Worm (Caenorhabditis elegans): ENCODE measurements around the gene Y47D7A.2.

The Y47D7A.2 gene

DNA sequence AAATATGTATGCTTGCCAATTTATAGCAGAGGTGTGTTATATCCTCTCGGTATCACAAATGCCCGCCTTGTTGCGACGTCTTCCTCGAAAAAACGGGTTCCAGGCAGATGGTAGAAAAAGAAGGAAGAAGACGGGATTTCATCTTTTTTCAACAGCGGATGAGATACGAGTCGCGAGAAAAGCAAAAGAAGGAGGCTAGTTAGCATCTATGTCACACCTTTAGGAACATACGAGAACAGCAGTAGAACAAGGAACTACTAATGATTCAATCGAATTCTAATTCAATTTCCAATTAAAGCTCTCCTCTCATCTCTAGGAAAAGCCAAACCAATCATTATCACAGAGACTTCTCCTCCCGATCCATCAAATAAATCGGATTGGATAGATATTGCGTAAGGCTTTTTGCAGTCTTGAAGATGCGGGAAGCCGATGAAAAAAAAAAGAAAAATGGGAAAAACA, 5.4 kb upstream of the Y47D7A.2 start, which contains the start of gene grl-5:
TSS of gene grl-5 (minus strand) at position 51 of the 459 bp plus-strand sequence.
- TF ChIP-seq nhr-237 (tag; optimal IDR thresholded peaks at IDR 0.05): no peak
- no peak for TF ChIP-seq peb-1 (tag; optimal IDR thresholded peaks at IDR 0.05)
- TF ChIP-seq mdl-1 (tag; optimal IDR thresholded peaks at IDR 0.05): no peak
- TF ChIP-seq Y55F3AM.14 (GFP tag; optimal IDR thresholded peaks at IDR 0.05): no peak
- TF ChIP-seq ama-1 (optimal IDR thresholded peaks at IDR 0.05): no peak
- no peak for TF ChIP-seq C34F6.9 (tag; optimal IDR thresholded peaks at IDR 0.05)

DNA sequence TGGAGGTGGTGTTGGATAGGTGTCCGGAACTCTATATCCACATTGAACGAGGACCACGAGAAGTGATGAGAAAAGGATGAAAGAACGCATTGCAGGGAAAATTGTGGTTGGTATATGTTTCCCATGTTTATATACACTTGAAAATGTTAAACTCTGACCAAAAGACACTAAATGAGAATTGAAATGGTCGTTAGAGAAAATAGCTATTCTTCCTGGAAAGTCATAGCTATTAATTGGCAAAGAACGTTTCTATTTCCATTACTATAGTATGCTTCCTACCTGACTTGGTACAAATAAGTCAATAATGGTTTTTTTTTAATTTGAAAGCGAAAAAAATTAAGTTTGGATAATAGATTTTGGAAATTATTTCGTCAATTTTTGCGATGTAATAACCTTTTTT, 3.4 kb upstream of the Y47D7A.2 start, which contains the start of gene Y47D7A.18:
TSS of gene Y47D7A.18 (minus strand) at position 101 of the 400 bp plus-strand sequence.
- TF ChIP-seq nhr-23 (tag; optimal IDR thresholded peaks at IDR 0.05): no peak
- no peak for TF ChIP-seq mab-5 (tag; optimal IDR thresholded peaks at IDR 0.05)
- TF ChIP-seq nhr-237 (tag; optimal IDR thresholded peaks at IDR 0.05): no peak
- no peak for TF ChIP-seq dmd-4 (tag; optimal IDR thresholded peaks at IDR 0.05)
- TF ChIP-seq nhr-21 (tag; optimal IDR thresholded peaks at IDR 0.05): no peak
- TF ChIP-seq ztf-1 (GFP tag; conservative IDR thresholded peaks at IDR 0.05): no peak
- TF ChIP-seq sma-3 (GFP tag; optimal IDR thresholded peaks at IDR 0.05): no peak
- no peak for TF ChIP-seq peb-1 (tag; optimal IDR thresholded peaks at IDR 0.05)
- no peak for TF ChIP-seq lsy-2 (tag; optimal IDR thresholded peaks at IDR 0.05)
- no peak for TF ChIP-seq lin-13 (GFP tag; optimal IDR thresholded peaks at IDR 0.05)
- TF ChIP-seq ztf-4 (tag; optimal IDR thresholded peaks at IDR 0.05): no peak
- no peak for TF ChIP-seq mbf-1 (tag; optimal IDR thresholded peaks at IDR 0.05)
- no peak for TF ChIP-seq zag-1 (tag; optimal IDR thresholded peaks at IDR 0.05)
- TF ChIP-seq elt-1 (tag; optimal IDR thresholded peaks at IDR 0.05): no peak
- no peak for TF ChIP-seq ama-1 (optimal IDR thresholded peaks at IDR 0.05)
- TF ChIP-seq lin-11 (tag; optimal IDR thresholded peaks at IDR 0.05): no peak
- no peak for TF ChIP-seq unc-62 (GFP tag; optimal IDR thresholded peaks at IDR 0.05)
- no peak for TF ChIP-seq nhr-25 (tag; optimal IDR thresholded peaks at IDR 0.05)

DNA sequence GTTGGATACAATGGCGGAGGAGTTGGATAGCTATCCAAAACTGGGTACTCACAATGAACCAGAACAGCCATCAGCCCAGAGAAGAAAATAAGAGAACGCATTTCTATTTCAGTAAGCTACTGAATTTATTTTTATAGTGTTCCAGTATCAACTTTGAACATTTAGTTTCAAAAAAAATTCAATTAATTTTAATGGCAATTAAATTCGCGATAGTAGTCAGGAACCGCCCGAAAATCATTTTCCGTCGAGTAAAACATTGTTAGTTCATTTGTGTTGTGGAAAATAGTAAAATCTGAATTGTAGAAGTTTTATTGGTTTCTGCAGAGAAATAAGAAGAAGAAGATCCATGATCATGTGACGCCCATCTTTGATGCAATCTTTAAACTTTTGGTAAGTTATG, 2.0 kb upstream of the Y47D7A.2 start, which contains the start of gene Y47D7A.6:
TSS of gene Y47D7A.6 (minus strand) at position 101 of the 400 bp plus-strand sequence.
- TF ChIP-seq skn-1 (tag; optimal IDR thresholded peaks at IDR 0.05) (no peak), ceh-16 (tag; optimal IDR thresholded peaks at IDR 0.05) (no peak), unc-39 (tag; optimal IDR thresholded peaks at IDR 0.05) (no peak), nhr-129 (tag; optimal IDR thresholded peaks at IDR 0.05) (no peak), ceh-82 (tag; optimal IDR thresholded peaks at IDR 0.05) (no peak), dmd-4 (tag; optimal IDR thresholded peaks at IDR 0.05) (no peak), nhr-23 (tag; optimal IDR thresholded peaks at IDR 0.05) (no peak), C34F6.9 (tag; optimal IDR thresholded peaks at IDR 0.05) (no peak), ZK546.5 (tag; optimal IDR thresholded peaks at IDR 0.05) (no peak), Y55F3AM.14 (GFP tag; optimal IDR thresholded peaks at IDR 0.05) (no peak), mdl-1 (tag; optimal IDR thresholded peaks at IDR 0.05) (no peak), snpc-4 (tag; optimal IDR thresholded peaks at IDR 0.05) (no peak), nhr-21 (tag; optimal IDR thresholded peaks at IDR 0.05) (no peak), nhr-237 (tag; optimal IDR thresholded peaks at IDR 0.05) (no peak), sma-9 (GFP tag; optimal IDR thresholded peaks at IDR 0.05) (no peak), sma-9 (tag; optimal IDR thresholded peaks at IDR 0.05) (no peak)

DNA sequence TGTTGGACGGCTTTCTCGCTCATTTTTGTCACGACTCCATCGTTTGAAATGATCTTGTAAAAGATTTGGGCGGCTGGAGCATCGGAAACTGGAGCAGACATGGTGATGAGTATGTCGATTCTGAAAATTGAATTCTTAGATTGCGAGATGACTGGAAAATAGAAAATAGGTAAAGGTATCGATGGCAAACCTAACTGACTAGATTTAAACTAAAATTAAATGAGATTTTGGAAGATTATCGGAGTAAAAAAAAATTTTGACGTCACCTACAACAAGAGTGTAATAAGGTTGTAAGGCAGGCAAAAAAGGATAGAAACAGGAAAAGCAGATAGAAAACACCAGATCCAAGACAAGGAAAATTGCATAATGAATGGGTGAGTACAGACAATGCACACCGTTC, 1.4 kb downstream of the Y47D7A.2 start, which contains the start of gene skr-14:
TSS of gene skr-14 (minus strand) at position 101 of the 400 bp plus-strand sequence.
- TF ChIP-seq sma-3 (GFP tag; optimal IDR thresholded peaks at IDR 0.05): no peak
- TF ChIP-seq nhr-129 (tag; optimal IDR thresholded peaks at IDR 0.05): no peak
- no peak for TF ChIP-seq snpc-4 (tag; optimal IDR thresholded peaks at IDR 0.05)
- TF ChIP-seq nhr-77 (tag; optimal IDR thresholded peaks at IDR 0.05): no peak
- TF ChIP-seq ztf-11 (tag; optimal IDR thresholded peaks at IDR 0.05): no peak
- no peak for TF ChIP-seq mbf-1 (tag; optimal IDR thresholded peaks at IDR 0.05)
- TF ChIP-seq lin-39 (tag; optimal IDR thresholded peaks at IDR 0.05): no peak
- TF ChIP-seq peb-1 (tag; optimal IDR thresholded peaks at IDR 0.05): no peak
- no peak for TF ChIP-seq nhr-21 (tag; optimal IDR thresholded peaks at IDR 0.05)
- no peak for TF ChIP-seq nhr-25 (tag; optimal IDR thresholded peaks at IDR 0.05)
- no peak for TF ChIP-seq fos-1 (tag; optimal IDR thresholded peaks at IDR 0.05)
- TF ChIP-seq unc-39 (tag; optimal IDR thresholded peaks at IDR 0.05): no peak
- no peak for TF ChIP-seq unc-55 (GFP tag; optimal IDR thresholded peaks at IDR 0.05)
- TF ChIP-seq Y55F3AM.14 (GFP tag; optimal IDR thresholded peaks at IDR 0.05): no peak
- TF ChIP-seq mdl-1 (tag; optimal IDR thresholded peaks at IDR 0.05): no peak
- TF ChIP-seq nhr-237 (tag; optimal IDR thresholded peaks at IDR 0.05): no peak

DNA sequence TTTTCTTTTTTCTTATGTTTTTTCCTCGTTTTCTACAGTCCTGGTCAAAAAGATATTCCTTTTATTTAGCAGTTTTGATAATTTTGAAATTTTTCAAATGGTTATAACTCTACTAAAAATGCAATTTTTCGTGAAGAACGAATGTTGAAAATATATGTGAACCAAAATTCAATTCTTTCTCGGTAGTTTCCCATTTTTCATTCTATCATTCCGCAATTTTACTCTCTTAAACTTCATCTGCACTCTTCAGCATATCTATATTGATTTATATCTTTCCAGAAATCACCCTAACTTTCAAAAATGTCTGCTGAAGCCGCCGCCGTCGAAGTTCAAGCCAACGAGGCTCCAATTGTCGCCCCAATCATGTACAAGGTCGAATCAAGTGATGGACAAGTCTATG, 2.1 kb downstream of the Y47D7A.2 start, which contains the start of gene skr-7:
TSS of gene skr-7 (plus strand) at position 301 of the 400 bp plus-strand sequence.
- no peak for TF ChIP-seq nhr-129 (tag; optimal IDR thresholded peaks at IDR 0.05)
- TF ChIP-seq alr-1 (tag; optimal IDR thresholded peaks at IDR 0.05): no peak
- TF ChIP-seq nhr-77 (tag; optimal IDR thresholded peaks at IDR 0.05): no peak
- TF ChIP-seq ceh-82 (tag; optimal IDR thresholded peaks at IDR 0.05): no peak
